Fruit fly (Drosophila melanogaster) whole organism, embryonic: ENCODE results near the gene CG15155.

ENCODE experiments used
- Atf6 ChIP-seq: fragments of 200-800 bp; sonication (Bioruptor generic); IDR thresholded peaks from 2 replicates; pipeline ENCODE4 v1.3.6; 2022; ENCODE audit warnings: missing biosample characterization, missing genetic modification characterization
- Blimp-1 ChIP-seq: fragments of 200-800 bp; sonication (Bioruptor generic); optimal IDR thresholded peaks from 3 replicates; lab custom pipeline; 2018; ENCODE audit warnings: missing biosample characterization, missing genetic modification characterization, mild to moderate bottlenecking, moderate library complexity, missing genetic modification reagents
- CG1024 ChIP-seq: fragments of 200-800 bp; sonication (Bioruptor generic); IDR thresholded peaks from 2 replicates; pipeline ENCODE4 v1.3.6; 2022; ENCODE audit warnings: missing biosample characterization, missing genetic modification characterization
- CG12104 ChIP-seq: fragments of 200-800 bp; sonication (Bioruptor generic); optimal IDR thresholded peaks from 3 replicates; lab custom pipeline; 2016; ENCODE audit warnings: missing biosample characterization, missing genetic modification characterization
- CG12219 ChIP-seq: fragments of 200-800 bp; sonication (Bioruptor generic); optimal IDR thresholded peaks from 3 replicates; lab custom pipeline; 2018; ENCODE audit warnings: missing biosample characterization, mild to moderate bottlenecking, missing genetic modification characterization
- CG14667 ChIP-seq: fragments of 200-800 bp; sonication (Bioruptor generic); IDR thresholded peaks from 2 replicates; pipeline ENCODE4 v1.3.6; 2022; ENCODE audit warnings: missing biosample characterization, missing genetic modification characterization
- CG15073 ChIP-seq: fragments of 200-800 bp; sonication (Bioruptor generic); optimal IDR thresholded peaks from 2 replicates; lab custom pipeline; 2016; ENCODE audit warnings: missing biosample characterization, missing genetic modification characterization
- CG15601 ChIP-seq: fragments of 200-800 bp; sonication (Bioruptor generic); optimal IDR thresholded peaks from 3 replicates; lab custom pipeline; 2019; ENCODE audit warnings: missing biosample characterization, mild to moderate bottlenecking, missing genetic modification characterization, moderate library complexity
- CG1603 ChIP-seq: fragments of 200-800 bp; sonication (Bioruptor generic); optimal IDR thresholded peaks from 2 replicates; lab custom pipeline; 2019; ENCODE audit warnings: missing biosample characterization, mild to moderate bottlenecking, missing genetic modification characterization, moderate library complexity
- CG16779 ChIP-seq: fragments of 200-800 bp; sonication (Bioruptor generic); IDR thresholded peaks from 2 replicates; pipeline ENCODE4 v1.3.6; 2022; ENCODE audit warnings: missing biosample characterization, missing genetic modification characterization
- CG17186 ChIP-seq: fragments of 200-800 bp; sonication (Bioruptor generic); optimal IDR thresholded peaks from 3 replicates; lab custom pipeline; 2017; ENCODE audit warnings: missing biosample characterization, missing genetic modification reagents, missing genetic modification characterization
- CG17385 ChIP-seq: fragments of 200-800 bp; sonication (Bioruptor generic); optimal IDR thresholded peaks from 3 replicates; lab custom pipeline; 2018; ENCODE audit warnings: missing biosample characterization, mild to moderate bottlenecking, missing genetic modification characterization
- CG18262 ChIP-seq: fragments of 200-800 bp; optimal IDR thresholded peaks from 3 replicates; lab custom pipeline; 2019; ENCODE audit warnings: missing biosample characterization, mild to moderate bottlenecking, missing genetic modification characterization, moderate library complexity
- CG32772 ChIP-seq: fragments of 200-800 bp; sonication (Bioruptor generic); IDR thresholded peaks from 2 replicates; pipeline ENCODE4 v1.3.6; 2022; ENCODE audit warnings: missing biosample characterization, missing genetic modification characterization
- CG34376 ChIP-seq: fragments of 200-800 bp; sonication (Bioruptor generic); optimal IDR thresholded peaks from 2 replicates; lab custom pipeline; 2018; ENCODE audit warnings: missing biosample characterization, mild to moderate bottlenecking, missing genetic modification characterization
- CG43689 ChIP-seq: fragments of 200-800 bp; sonication (Bioruptor generic); IDR thresholded peaks from 2 replicates; pipeline ENCODE4 v1.3.6; 2022; ENCODE audit warnings: missing biosample characterization, missing genetic modification characterization
- CG5180 ChIP-seq: fragments of 200-800 bp; sonication (Bioruptor generic); optimal IDR thresholded peaks from 3 replicates; lab custom pipeline; 2017; ENCODE audit warnings: missing biosample characterization, missing genetic modification characterization, mild to moderate bottlenecking, moderate library complexity, missing genetic modification reagents
- CG7839 ChIP-seq: fragments of 200-800 bp; sonication (Bioruptor generic); optimal IDR thresholded peaks from 3 replicates; lab custom pipeline; 2018; ENCODE audit warnings: missing biosample characterization, mild to moderate bottlenecking, missing genetic modification characterization, moderate library complexity
- CG8281 ChIP-seq: fragments of 200-800 bp; sonication (Bioruptor generic); optimal IDR thresholded peaks from 2 replicates; lab custom pipeline; 2018; ENCODE audit warnings: missing biosample characterization, mild to moderate bottlenecking, missing genetic modification characterization, moderate library complexity
- CG9932 ChIP-seq: fragments of 200-800 bp; sonication (Bioruptor generic); IDR thresholded peaks from 2 replicates; pipeline ENCODE4 v1.3.6; 2022; ENCODE audit warnings: missing biosample characterization, missing genetic modification characterization
- Dref ChIP-seq: fragments of 200-800 bp; sonication (Bioruptor generic); IDR thresholded peaks from 2 replicates; pipeline ENCODE4 v1.3.6; 2022; ENCODE audit warnings: missing biosample characterization, missing genetic modification characterization
- Elba2 ChIP-seq: fragments of 200-800 bp; sonication (Bioruptor generic); optimal IDR thresholded peaks from 3 replicates; lab custom pipeline; 2016; ENCODE audit warnings: missing biosample characterization, missing genetic modification characterization
- Gsc ChIP-seq: fragments of 200-800 bp; sonication (Bioruptor generic); IDR thresholded peaks from 2 replicates; pipeline ENCODE4 v1.3.6; 2022; ENCODE audit warnings: missing biosample characterization, missing genetic modification characterization
- HmgZ ChIP-seq: fragments of 200-800 bp; sonication (Bioruptor generic); optimal IDR thresholded peaks from 2 replicates; lab custom pipeline; 2018; ENCODE audit warnings: missing biosample characterization, mild to moderate bottlenecking, missing genetic modification characterization
- Neu2 ChIP-seq: fragments of 200-800 bp; sonication (Bioruptor generic); optimal IDR thresholded peaks from 3 replicates; lab custom pipeline; 2016; ENCODE audit warnings: missing biosample characterization, missing genetic modification characterization, borderline replicate concordance
- Six4 ChIP-seq: fragments of 200-800 bp; sonication (Bioruptor generic); optimal IDR thresholded peaks from 2 replicates; lab custom pipeline; 2016; ENCODE audit warnings: missing biosample characterization, missing genetic modification characterization
- TFAM ChIP-seq: fragments of 200-800 bp; sonication (Bioruptor generic); optimal IDR thresholded peaks from 2 replicates; lab custom pipeline; 2017; ENCODE audit warnings: missing biosample characterization, missing genetic modification characterization, inconsistent platforms
- Tbp ChIP-seq: fragments of >200 bp; optimal IDR thresholded peaks from 2 replicates; lab custom pipeline; 2018; ENCODE audit warnings: missing biosample characterization, missing genetic modification characterization
- ab ChIP-seq: fragments of 200-800 bp; sonication (Bioruptor generic); optimal IDR thresholded peaks from 2 replicates; lab custom pipeline; 2016; ENCODE audit warnings: missing biosample characterization, missing genetic modification characterization
- abd-A ChIP-seq: fragments of 200-800 bp; sonication (Bioruptor generic); optimal IDR thresholded peaks from 3 replicates; lab custom pipeline; 2019; ENCODE audit warnings: missing biosample characterization, mild to moderate bottlenecking, missing genetic modification characterization, moderate library complexity
- caup ChIP-seq: fragments of 200-800 bp; sonication (Bioruptor generic); optimal IDR thresholded peaks from 3 replicates; lab custom pipeline; 2017; ENCODE audit warnings: missing biosample characterization, mild to moderate bottlenecking, missing genetic modification characterization, moderate library complexity; ENCODE audit not compliant: severe bottlenecking
- chinmo ChIP-seq: fragments of 200-800 bp; sonication (Bioruptor generic); IDR thresholded peaks from 4 replicates; pipeline ENCODE4 v1.3.6; 2022; ENCODE audit warnings: missing biosample characterization, missing genetic modification characterization; ENCODE audit not compliant: partially characterized antibody
- crc ChIP-seq: fragments of 200-800 bp; sonication (Bioruptor generic); optimal IDR thresholded peaks from 2 replicates; lab custom pipeline; 2016; ENCODE audit warnings: missing biosample characterization, missing genetic modification characterization
- da ChIP-seq: fragments of 200-800 bp; sonication (Bioruptor generic); optimal IDR thresholded peaks from 2 replicates; lab custom pipeline; 2016; ENCODE audit warnings: missing biosample characterization, missing genetic modification characterization
- disco-r ChIP-seq: fragments of 200-800 bp; sonication (Bioruptor generic); optimal IDR thresholded peaks from 2 replicates; lab custom pipeline; 2016; ENCODE audit warnings: missing biosample characterization, missing genetic modification characterization
- en ChIP-seq: fragments of 200-800 bp; sonication (Bioruptor generic); optimal IDR thresholded peaks from 2 replicates; lab custom pipeline; 2016; ENCODE audit warnings: missing biosample characterization, missing genetic modification characterization
- exex ChIP-seq: fragments of 200-800 bp; sonication (Bioruptor generic); optimal IDR thresholded peaks from 4 replicates; lab custom pipeline; 2018; ENCODE audit warnings: missing biosample characterization, mild to moderate bottlenecking, missing genetic modification characterization, moderate library complexity
- grn ChIP-seq: fragments of 200-800 bp; sonication (Bioruptor generic); optimal IDR thresholded peaks from 3 replicates; lab custom pipeline; 2017; ENCODE audit warnings: missing biosample characterization, missing genetic modification characterization
- knrl ChIP-seq: fragments of 200-800 bp; sonication (Bioruptor generic); IDR thresholded peaks from 3 replicates; pipeline ENCODE4 v1.3.6; 2022; ENCODE audit warnings: missing biosample characterization, missing genetic modification characterization; ENCODE audit not compliant: partially characterized antibody
- lmd ChIP-seq: fragments of 200-800 bp; sonication (Bioruptor generic); IDR thresholded peaks from 2 replicates; pipeline ENCODE4 v1.3.6; 2022; ENCODE audit warnings: missing biosample characterization, missing genetic modification characterization
- lov ChIP-seq, 2 experiments: fragments of 200-800 bp in 1 of 2; fragments of >200 bp in 1 of 2; sonication (Bioruptor generic) in 1 of 2; IDR thresholded peaks in 1 of 2; optimal IDR thresholded peaks in 1 of 2; 2 replicates in 1 of 2; 3 replicates in 1 of 2; pipeline versions ENCODE4 v1.3.6 to Lab custom; 2017 to 2022; ENCODE audit warnings: missing biosample characterization in 1 of 2, missing genetic modification characterization in 1 of 2
- mld ChIP-seq: fragments of 200-800 bp; sonication (Bioruptor generic); IDR thresholded peaks from 3 replicates; pipeline ENCODE4 v1.3.6; 2022; ENCODE audit warnings: missing biosample characterization, missing genetic modification characterization; ENCODE audit not compliant: partially characterized antibody
- nerfin-1 ChIP-seq: fragments of 200-800 bp; sonication (Bioruptor generic); optimal IDR thresholded peaks from 3 replicates; lab custom pipeline; 2019; ENCODE audit warnings: missing biosample characterization, mild to moderate bottlenecking, missing genetic modification characterization, moderate library complexity
- prd ChIP-seq, 3 experiments: fragments of >200 bp in 2 of 3; fragments of 200-800 bp in 1 of 3; sonication (Bioruptor generic) in 1 of 3; optimal IDR thresholded peaks in 2 of 3; IDR thresholded peaks in 1 of 3; 2 replicates in 2 of 3; 3 replicates in 1 of 3; pipeline versions ENCODE4 v1.3.6 to Lab custom; 2017 to 2022; ENCODE audit warnings: missing biosample characterization in 1 of 3, missing genetic modification characterization in 1 of 3
- psq ChIP-seq: fragments of 200-800 bp; sonication (Bioruptor generic); optimal IDR thresholded peaks from 2 replicates; lab custom pipeline; 2017; ENCODE audit warnings: missing biosample characterization, missing genetic modification characterization
- salm ChIP-seq: fragments of 200-800 bp; sonication (Bioruptor generic); optimal IDR thresholded peaks from 2 replicates; lab custom pipeline; 2018; ENCODE audit warnings: missing biosample characterization, mild to moderate bottlenecking, missing genetic modification characterization
- tna ChIP-seq: fragments of 200-800 bp; sonication (Bioruptor generic); IDR thresholded peaks from 2 replicates; pipeline ENCODE4 v1.3.6; 2022; ENCODE audit warnings: missing biosample characterization, missing genetic modification characterization; ENCODE audit not compliant: partially characterized antibody
- twi ChIP-seq: fragments of 200-800 bp; optimal IDR thresholded peaks from 2 replicates; lab custom pipeline; 2019; ENCODE audit warnings: missing biosample characterization, mild to moderate bottlenecking, missing genetic modification characterization, moderate library complexity

Gene CG15155

dm6 chr2L:18184648-18185243 is 30.1 kb downstream of the CG15155 start, which contains the start of gene Ptp36E (continued):
- TF ChIP-seq abd-A: peak; percentile 49
- TF ChIP-seq CG32772 (GFP tag; lab: Robert Waterston, UW): peak; percentile 81
- peak; percentile 39 for TF ChIP-seq CG43689
- TF ChIP-seq nerfin-1 (tag; lab: Kevin White, UChicago): peak; percentile 80
- TF ChIP-seq Gsc: peak; percentile 48; the same call in 1 of the 2 replicates
- no peak for TF ChIP-seq HmgZ (tag; lab: Kevin White, UChicago)
- no peak for TF ChIP-seq Dref (GFP tag; lab: Robert Waterston, UW)
- peak; percentile 80 for TF ChIP-seq CG14667 (GFP tag; lab: Robert Waterston, UW)
- no peak for TF ChIP-seq crc
- peak; percentile 81 for TF ChIP-seq CG7839 (tag; lab: Kevin White, UChicago)
- peak; percentile 63 for TF ChIP-seq psq (GFP tag; lab: Kevin White, UChicago)
- no peak for TF ChIP-seq tna
- no peak for TF ChIP-seq mld (GFP tag; lab: Robert Waterston, UW)
- peak; percentile 56 for TF ChIP-seq CG12219 (GFP tag; lab: Kevin White, UChicago)
- peak; percentile 77 for TF ChIP-seq salm
- TF ChIP-seq Neu2 (GFP tag; lab: Kevin White, UChicago): no peak
- no peak for TF ChIP-seq prd (optimal IDR thresholded peaks at IDR 0.05; lab: Kevin White, UChicago)
- TF ChIP-seq prd (GFP tag; IDR thresholded peaks at IDR 0.05; lab: Robert Waterston, UW): peak; percentile 85
- peak; percentile 83 for TF ChIP-seq CG17385 (GFP tag; lab: Kevin White, UChicago)
- no peak for TF ChIP-seq knrl
- no peak for TF ChIP-seq disco-r
- TF ChIP-seq CG17186 (GFP tag; lab: Kevin White, UChicago): no peak
- TF ChIP-seq da (GFP tag; lab: Kevin White, UChicago): no peak
- no peak for TF ChIP-seq en
- 0 out of 4 replicates have a peak, but pooled peaks have one; percentile 11 for TF ChIP-seq chinmo (GFP tag; lab: Robert Waterston, UW)
- TF ChIP-seq Elba2 (GFP tag; lab: Kevin White, UChicago): no peak
- TF ChIP-seq Six4: peak; percentile 57
- peak; percentile 65 for TF ChIP-seq CG8281 (tag; lab: Kevin White, UChicago)
- TF ChIP-seq Tbp: no peak
- TF ChIP-seq ab: no peak
- TF ChIP-seq lov (optimal IDR thresholded peaks at IDR 0.05; lab: Kevin White, UChicago): no peak
- TF ChIP-seq lov (GFP tag; IDR thresholded peaks at IDR 0.05; lab: Robert Waterston, UW): 0 out of 3 replicates have a peak, but pooled peaks have one; percentile 36
- TF ChIP-seq CG5180: peak; percentile 74
- no peak for TF ChIP-seq TFAM (GFP tag; lab: Kevin White, UChicago)
- peak; percentile 40 for TF ChIP-seq caup (GFP tag; lab: Kevin White, UChicago)
- no peak for TF ChIP-seq CG15601
- peak; percentile 81 for TF ChIP-seq Blimp-1
- TF ChIP-seq CG34376 (GFP tag; lab: Kevin White, UChicago): peak; percentile 62
- peak; percentile 91 for TF ChIP-seq CG18262 (tag; lab: Kevin White, UChicago)
- 0 out of 2 replicates have a peak, but pooled peaks have one; percentile 46 for TF ChIP-seq CG16779 (GFP tag; lab: Robert Waterston, UW)
- peak; percentile 82 for TF ChIP-seq Atf6
- TF ChIP-seq grn: no peak
- peak; percentile 44 for TF ChIP-seq exex (tag; lab: Kevin White, UChicago)
- TF ChIP-seq lmd (GFP tag; lab: Robert Waterston, UW): peak; percentile 89
- TF ChIP-seq CG15073 (GFP tag; lab: Kevin White, UChicago): no peak
- TF ChIP-seq CG12104 (GFP tag; lab: Kevin White, UChicago): no peak
- TF ChIP-seq twi (tag; lab: Kevin White, UChicago): no peak
- peak; percentile 80 for TF ChIP-seq CG9932
- no peak for TF ChIP-seq CG1024 (GFP tag; lab: Robert Waterston, UW)
- TF ChIP-seq CG1603: no peak
